Worm (Caenorhabditis elegans) whole organism, early embryonic: ENCODE results near the gene rps-13.

Source experiments
- B0310.2 ChIP-seq: sonication (generic microtip); optimal IDR thresholded peaks from 2 replicates; lab custom pipeline; 2016; ENCODE audit warnings: mild to moderate bottlenecking, missing genetic modification characterization, missing compliant biosample characterization
- F13C5.2 ChIP-seq: sonication (generic microtip); optimal IDR thresholded peaks from 2 replicates; lab custom pipeline; 2017; ENCODE audit warnings: mild to moderate bottlenecking, missing genetic modification characterization, inconsistent platforms, missing compliant biosample characterization
- aly-1 ChIP-seq: sonication (generic microtip); optimal IDR thresholded peaks from 2 replicates; lab custom pipeline; 2016; ENCODE audit warnings: missing genetic modification characterization, missing compliant biosample characterization
- ama-1 ChIP-seq: fragments of 150-350 bp; optimal IDR thresholded peaks from 2 replicates; lab custom pipeline; 2014
- ceh-13 ChIP-seq: fragments of 200-800 bp; sonication (Bioruptor generic); optimal IDR thresholded peaks from 2 replicates; lab custom pipeline; 2018; ENCODE audit warnings: mild to moderate bottlenecking, missing genetic modification characterization, missing compliant biosample characterization
- ceh-36 ChIP-seq: sonication (generic microtip); optimal IDR thresholded peaks from 2 replicates; lab custom pipeline; 2016; ENCODE audit warnings: missing genetic modification characterization, inconsistent platforms, missing compliant biosample characterization
- ets-7 ChIP-seq: sonication (generic microtip); optimal IDR thresholded peaks from 2 replicates; lab custom pipeline; 2016; ENCODE audit warnings: missing genotype, missing genetic modification characterization, missing compliant biosample characterization
- flt-1 ChIP-seq: fragments of 200-800 bp; sonication (Bioruptor generic); IDR thresholded peaks from 2 replicates; pipeline ENCODE4 v1.3.6; 2022; ENCODE audit warnings: missing genetic modification characterization, missing compliant biosample characterization
- hmbx-1 ChIP-seq: sonication (generic microtip); optimal IDR thresholded peaks from 2 replicates; lab custom pipeline; 2016; ENCODE audit warnings: mild to moderate bottlenecking, missing genetic modification characterization, missing compliant biosample characterization
- hmg-4 ChIP-seq: fragments of 200-800 bp; sonication (Bioruptor generic); optimal IDR thresholded peaks from 2 replicates; lab custom pipeline; 2018; ENCODE audit warnings: mild to moderate bottlenecking, missing genetic modification characterization, missing compliant biosample characterization
- hnd-1 ChIP-seq: sonication (generic microtip); optimal IDR thresholded peaks from 2 replicates; lab custom pipeline; 2016; ENCODE audit warnings: missing genetic modification characterization, missing compliant biosample characterization
- pes-1 ChIP-seq: fragments of 200-800 bp; sonication (Bioruptor generic); IDR thresholded peaks from 2 replicates; pipeline ENCODE4 v1.3.6; 2022; ENCODE audit warnings: missing genetic modification reagents, missing genetic modification characterization, missing compliant biosample characterization
- scrt-1 ChIP-seq: fragments of 200-800 bp; sonication (Bioruptor generic); IDR thresholded peaks from 2 replicates; pipeline ENCODE4 v1.3.6; 2022; ENCODE audit warnings: missing genetic modification characterization, missing compliant biosample characterization
- sea-1 ChIP-seq: fragments of 200-800 bp; sonication (Bioruptor generic); conservative IDR thresholded peaks from 2 replicates; pipeline ENCODE4 v1.3.6; 2022; ENCODE audit warnings: missing genetic modification characterization, missing compliant biosample characterization
- tbx-11 ChIP-seq: fragments of 200-800 bp; sonication (Bioruptor generic); IDR thresholded peaks from 2 replicates; pipeline ENCODE4 v1.3.6; 2022; ENCODE audit warnings: missing genetic modification characterization, missing compliant biosample characterization
- tbx-37 ChIP-seq: fragments of 200-800 bp; sonication (Bioruptor generic); conservative IDR thresholded peaks from 2 replicates; pipeline ENCODE4 v1.3.6; 2022; ENCODE audit warnings: missing genetic modification reagents, missing genetic modification characterization, missing compliant biosample characterization
- tra-4 ChIP-seq: sonication (generic microtip); optimal IDR thresholded peaks from 2 replicates; lab custom pipeline; 2017; ENCODE audit warnings: missing genetic modification characterization, missing compliant biosample characterization

Gene rps-13

ce11 chrIII:6339919-6340434 is 34.8 kb downstream of the rps-13 start, which contains the start of gene let-767:
Gene let-767 (minus strand): TSS chrIII:6339969.
- TF ChIP-seq hnd-1 (no peak), scrt-1 (GFP tag; lab: Robert Waterston, UW) (no peak), ceh-36 (tag; lab: Kevin White, UChicago) (no peak), aly-1 (tag; lab: Kevin White, UChicago) (no peak), F13C5.2 (tag; lab: Kevin White, UChicago) (no peak)

DNA sequence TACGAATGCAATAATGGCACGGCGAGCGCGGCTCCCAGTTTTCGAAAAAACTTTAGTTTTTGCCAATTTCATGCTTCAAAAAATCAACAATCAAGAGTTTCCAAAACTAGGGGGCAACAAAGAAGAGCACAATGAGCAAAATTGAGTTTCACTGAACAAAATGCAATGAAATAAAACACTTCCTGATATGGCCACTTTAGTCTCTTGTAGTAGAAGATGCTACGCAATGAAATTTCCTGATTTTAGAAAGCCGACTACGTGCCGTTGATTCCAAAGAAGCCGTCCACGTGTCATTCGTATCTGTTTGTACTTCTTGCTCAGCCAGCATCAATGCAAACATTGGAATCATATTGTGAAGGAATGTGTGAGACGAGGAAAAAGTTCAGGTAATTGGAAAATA is 40.4 kb downstream of the rps-13 start:
- no peak for TF ChIP-seq ceh-36 (tag; lab: Kevin White, UChicago)
- no peak for TF ChIP-seq hmg-4
- TF ChIP-seq ets-7 (tag; lab: Kevin White, UChicago): no peak
- no peak for TF ChIP-seq B0310.2 (tag; lab: Kevin White, UChicago)
- no peak for TF ChIP-seq flt-1 (GFP tag; lab: Robert Waterston, UW)
- no peak for TF ChIP-seq pes-1
- TF ChIP-seq tbx-11: no peak
- TF ChIP-seq hnd-1: no peak
- no peak for TF ChIP-seq tbx-37 (GFP tag; lab: Robert Waterston, UW)

- TF ChIP-seq hmbx-1 (tag; lab: Kevin White, UChicago) (no peak), pes-1 (no peak), B0310.2 (tag; lab: Kevin White, UChicago) (no peak), ceh-36 (tag; lab: Kevin White, UChicago) (no peak), ets-7 (tag; lab: Kevin White, UChicago) (no peak), F13C5.2 (tag; lab: Kevin White, UChicago) (no peak), hnd-1 (no peak), aly-1 (tag; lab: Kevin White, UChicago) (no peak), tra-4 (tag; lab: Kevin White, UChicago) (no peak)
These were observed 43.5 kb downstream of the rps-13 start, which contains the start of gene C56G2.4 for ce11 chrIII:6331211-6331782. Gene C56G2.4 (plus strand): TSS chrIII:6331732.

ce11 chrIII:6324139-6324538 is 50.7 kb downstream of the rps-13 start, which contains the start of gene C56G2.5:
Gene C56G2.5 (minus strand): TSS chrIII:6324239.
- TF ChIP-seq ceh-13 (no peak), scrt-1 (GFP tag; lab: Robert Waterston, UW) (no peak), ama-1 (no peak), tbx-11 (no peak), hmbx-1 (tag; lab: Kevin White, UChicago) (no peak), aly-1 (tag; lab: Kevin White, UChicago) (no peak), sea-1 (GFP tag; lab: Robert Waterston, UW) (no peak), ceh-36 (tag; lab: Kevin White, UChicago) (no peak), ets-7 (tag; lab: Kevin White, UChicago) (no peak), B0310.2 (tag; lab: Kevin White, UChicago) (no peak), hmg-4 (no peak), tra-4 (tag; lab: Kevin White, UChicago) (no peak), flt-1 (GFP tag; lab: Robert Waterston, UW) (no peak)
